Fruit fly (Drosophila melanogaster) whole organism, embryonic: ENCODE data around the gene Calr.

Experiments
- Abd-B ChIP-seq: fragments of 200-800 bp; sonication (Bioruptor generic); optimal IDR thresholded peaks from 2 replicates; lab custom pipeline; 2018; ENCODE audit warnings: missing biosample characterization, mild to moderate bottlenecking, missing genetic modification characterization, moderate library complexity
- CG14710 ChIP-seq: fragments of 200-800 bp; sonication (Bioruptor generic); optimal IDR thresholded peaks from 3 replicates; lab custom pipeline; 2019; ENCODE audit warnings: missing biosample characterization, mild to moderate bottlenecking, missing genetic modification characterization, moderate library complexity
- CG6683 ChIP-seq: fragments of 200-800 bp; sonication (Bioruptor generic); optimal IDR thresholded peaks from 2 replicates; lab custom pipeline; 2017; ENCODE audit warnings: missing biosample characterization, mild to moderate bottlenecking, missing genetic modification characterization, missing genetic modification reagents
- CkIIα-i1 ChIP-seq: fragments of 200-800 bp; sonication (Bioruptor generic); IDR thresholded peaks from 2 replicates; pipeline ENCODE4 v1.3.6; 2022; ENCODE audit warnings: missing biosample characterization, missing genetic modification characterization
- Nf-YC ChIP-seq: fragments of 200-800 bp; optimal IDR thresholded peaks from 3 replicates; lab custom pipeline; 2019; ENCODE audit warnings: missing biosample characterization, mild to moderate bottlenecking, missing genetic modification characterization, moderate library complexity
- caup ChIP-seq: fragments of 200-800 bp; sonication (Bioruptor generic); optimal IDR thresholded peaks from 3 replicates; lab custom pipeline; 2017; ENCODE audit warnings: missing biosample characterization, mild to moderate bottlenecking, missing genetic modification characterization, moderate library complexity; ENCODE audit not compliant: severe bottlenecking
- dan ChIP-seq: fragments of 200-800 bp; sonication (Bioruptor generic); IDR thresholded peaks from 2 replicates; pipeline ENCODE4 v1.3.6; 2022; ENCODE audit warnings: missing biosample characterization, missing genetic modification characterization

- no peak for TF ChIP-seq Nf-YC (tag; lab: Kevin White, UChicago)
- TF ChIP-seq CG6683 (GFP tag; lab: Kevin White, UChicago): no peak
- TF ChIP-seq Abd-B (GFP tag; lab: Kevin White, UChicago): no peak
- no peak for TF ChIP-seq caup (GFP tag; lab: Kevin White, UChicago)
- no peak for TF ChIP-seq dan (GFP tag; lab: Robert Waterston, UW)
- no peak for TF ChIP-seq CkIIα-i1 (GFP tag; lab: Robert Waterston, UW)
- peak; percentile 66 for TF ChIP-seq CG14710 (tag; lab: Kevin White, UChicago)
Measured at dm6 chr3R:9677734-9678341, 47.2 kb upstream of the Calr start, which contains the start of gene p23.
